Worm (Caenorhabditis elegans) whole organism, late embryonic: Measurements from ENCODE around the gene odc-1.

ENCODE experiments used
- C38D4.7 ChIP-seq: fragments of 200-800 bp; sonication (Bioruptor generic); optimal IDR thresholded peaks from 2 replicates; lab custom pipeline; 2018; ENCODE audit warnings: mild to moderate bottlenecking, missing genetic modification characterization, moderate library complexity, missing compliant biosample characterization
- ceh-14 ChIP-seq: sonication (generic microtip); optimal IDR thresholded peaks from 2 replicates; lab custom pipeline; 2016; ENCODE audit warnings: missing genotype, missing genetic modification characterization, missing compliant biosample characterization
- ceh-18 ChIP-seq: sonication (generic microtip); optimal IDR thresholded peaks from 2 replicates; lab custom pipeline; 2016; ENCODE audit warnings: missing genetic modification characterization, missing compliant biosample characterization
- ceh-34 ChIP-seq: sonication (generic microtip); optimal IDR thresholded peaks from 2 replicates; lab custom pipeline; 2016; ENCODE audit warnings: mild to moderate bottlenecking, missing genetic modification characterization, missing compliant biosample characterization
- ceh-6 ChIP-seq: fragments of 200-800 bp; sonication (Bioruptor generic); optimal IDR thresholded peaks from 2 replicates; lab custom pipeline; 2018; ENCODE audit warnings: mild to moderate bottlenecking, missing genetic modification characterization, missing compliant biosample characterization
- dve-1 ChIP-seq: sonication (generic microtip); optimal IDR thresholded peaks from 2 replicates; lab custom pipeline; 2017; ENCODE audit warnings: antibody characterized with exemption, mild to moderate bottlenecking, missing genetic modification characterization, missing compliant biosample characterization
- eyg-1 ChIP-seq: sonication (generic microtip); optimal IDR thresholded peaks from 2 replicates; lab custom pipeline; 2016; ENCODE audit warnings: missing genotype, missing genetic modification characterization, missing compliant biosample characterization
- fkh-10 ChIP-seq: fragments of 150-350 bp; optimal IDR thresholded peaks from 2 replicates; lab custom pipeline; 2014; ENCODE audit warnings: missing biosample characterization, missing genetic modification reagents, missing genetic modification characterization
- odd-2 ChIP-seq: sonication (generic microtip); optimal IDR thresholded peaks from 2 replicates; lab custom pipeline; 2017; ENCODE audit warnings: antibody characterized with exemption, mild to moderate bottlenecking, missing genetic modification characterization, missing compliant biosample characterization
- pqm-1 ChIP-seq: sonication (generic microtip); optimal IDR thresholded peaks from 2 replicates; lab custom pipeline; 2016; ENCODE audit warnings: missing genetic modification characterization, missing compliant biosample characterization
- rnt-1 ChIP-seq: sonication (generic microtip); optimal IDR thresholded peaks from 2 replicates; lab custom pipeline; 2016; ENCODE audit warnings: missing genetic modification characterization, missing compliant biosample characterization
- tbx-2 ChIP-seq: sonication (generic microtip); optimal IDR thresholded peaks from 2 replicates; lab custom pipeline; 2016; ENCODE audit warnings: missing genetic modification characterization, missing compliant biosample characterization
- unc-55 ChIP-seq: sonication (generic microtip); optimal IDR thresholded peaks from 2 replicates; lab custom pipeline; 2017; ENCODE audit warnings: missing biosample characterization, missing genetic modification reagents, missing genetic modification characterization
- ztf-16 ChIP-seq: sonication (generic microtip); optimal IDR thresholded peaks from 2 replicates; lab custom pipeline; 2017; ENCODE audit warnings: missing genetic modification characterization, missing compliant biosample characterization

odc-1 gene

DNA sequence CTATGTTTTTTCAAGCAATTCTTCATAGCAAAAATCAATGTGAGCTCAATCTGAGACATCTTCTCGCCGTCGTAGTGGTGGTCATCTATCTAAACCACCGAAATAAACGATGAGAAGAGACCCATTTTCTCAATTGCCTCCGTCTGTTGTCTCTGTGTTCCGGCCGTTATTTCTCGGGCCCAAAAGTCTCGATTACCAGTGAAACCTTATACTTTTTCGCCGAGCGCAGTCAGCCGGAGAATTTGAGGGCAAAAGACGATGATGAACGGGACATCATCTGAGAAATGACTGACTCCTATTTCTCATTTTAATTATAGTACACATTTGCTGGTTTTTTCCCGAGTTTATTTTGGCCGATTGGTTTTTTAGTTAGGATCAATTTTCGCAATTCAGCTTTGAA, 24.2 kb downstream of the odc-1 start:
- TF ChIP-seq ceh-34 (tag; lab: Kevin White, UChicago): peak; percentile 81
- TF ChIP-seq ceh-18 (tag; lab: Kevin White, UChicago): no peak

DNA sequence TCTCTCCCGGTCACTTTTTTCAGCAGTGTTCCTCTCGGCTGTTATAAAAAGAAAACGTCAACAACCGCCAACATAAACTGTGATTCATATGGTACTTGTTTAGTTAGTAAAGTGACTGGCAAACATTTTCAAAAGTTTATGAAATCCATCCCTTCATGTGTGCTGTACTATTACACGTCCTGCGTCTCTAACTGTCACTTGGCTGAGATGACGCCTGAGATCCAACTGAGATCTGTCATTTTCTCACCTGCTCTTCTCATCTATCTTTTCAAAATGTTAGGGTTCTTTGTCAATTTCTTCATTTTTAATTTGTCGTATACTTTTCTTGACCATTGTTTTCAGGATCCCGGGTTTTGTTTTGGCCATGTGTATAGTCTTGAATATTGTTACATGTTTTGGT, 25.3 kb downstream of the odc-1 start:
- TF ChIP-seq eyg-1 (tag; lab: Kevin White, UChicago) (no peak), unc-55 (GFP tag; lab: Kevin White, UChicago) (peak; percentile 88)

DNA sequence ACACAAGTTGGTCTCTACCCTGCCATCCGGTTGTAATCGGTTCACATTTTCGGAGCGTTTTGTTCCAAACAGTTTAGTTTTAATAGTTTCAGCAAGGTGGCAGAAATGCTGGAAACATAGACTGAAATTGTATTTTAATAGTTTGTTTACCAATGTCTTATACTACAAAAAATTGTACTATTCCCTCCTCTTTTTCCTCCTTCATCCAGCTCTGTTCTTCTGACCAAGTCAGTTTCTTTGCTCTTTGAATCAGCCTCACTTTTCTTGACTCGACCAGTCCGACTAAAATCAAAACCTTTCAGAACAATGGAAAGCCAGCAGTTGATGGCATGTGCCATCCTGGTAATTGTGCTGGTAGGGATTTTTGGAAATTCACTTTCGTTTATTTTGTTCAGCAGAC, 30.0 kb downstream of the odc-1 start, which contains the start of gene frpr-18:
frpr-18 (plus strand) TSS at position 301 of the 400 bp plus-strand sequence.
- no peak for TF ChIP-seq dve-1 (tag; lab: Kevin White, UChicago)
- TF ChIP-seq pqm-1 (tag; lab: Kevin White, UChicago): no peak
- no peak for TF ChIP-seq odd-2 (tag; lab: Kevin White, UChicago)
- no peak for TF ChIP-seq ztf-16 (tag; lab: Kevin White, UChicago)
- no peak for TF ChIP-seq C38D4.7 (GFP tag; lab: Kevin White, UChicago)

DNA sequence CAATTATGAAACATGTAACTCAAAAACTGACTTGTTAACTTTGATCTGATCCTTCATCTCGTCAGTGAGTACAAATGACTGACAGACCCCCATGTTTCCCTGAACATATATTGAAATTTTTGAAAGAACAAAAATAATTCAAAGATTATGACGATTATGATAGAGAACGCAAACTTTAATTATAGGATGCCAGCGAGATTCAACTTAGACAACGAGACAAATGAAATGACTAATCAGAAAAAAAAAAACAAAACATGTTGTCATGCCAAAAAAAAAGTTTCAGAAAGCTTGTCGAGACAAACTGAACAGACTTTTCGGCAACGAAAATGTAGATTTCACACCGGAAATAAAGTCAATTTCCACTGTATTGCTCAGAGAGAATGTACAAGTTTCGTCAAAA, 45.3 kb downstream of the odc-1 start, which contains the start of gene gpa-10:
gpa-10 (minus strand) TSS at position 101 of the 400 bp plus-strand sequence.
- TF ChIP-seq ceh-34 (tag; lab: Kevin White, UChicago) (no peak), tbx-2 (tag; lab: Kevin White, UChicago) (no peak), rnt-1 (tag; lab: Kevin White, UChicago) (no peak), fkh-10 (GFP tag; lab: Kevin White, UChicago) (no peak), ceh-6 (GFP tag; lab: Kevin White, UChicago) (no peak), ceh-14 (tag; lab: Kevin White, UChicago) (no peak)
